Worm (Caenorhabditis elegans): Measurements from ENCODE around the gene str-27.

- TF ChIP-seq ztf-4 (tag; optimal IDR thresholded peaks at IDR 0.05) = no peak
- no peak for TF ChIP-seq aly-2 (tag; optimal IDR thresholded peaks at IDR 0.05)
- no peak for TF ChIP-seq ama-1 (optimal IDR thresholded peaks at IDR 0.05)
- TF ChIP-seq alr-1 (tag; optimal IDR thresholded peaks at IDR 0.05; ENCODE audit: borderline replicate concordance) = no peak
- no peak for TF ChIP-seq xbp-1 (tag; optimal IDR thresholded peaks at IDR 0.05)
- TF ChIP-seq unc-130 (tag; optimal IDR thresholded peaks at IDR 0.05) = no peak
- TF ChIP-seq snpc-4 (tag; optimal IDR thresholded peaks at IDR 0.05) = no peak
- TF ChIP-seq elt-3 (tag; optimal IDR thresholded peaks at IDR 0.05) = no peak
- TF ChIP-seq ceh-82 (tag; optimal IDR thresholded peaks at IDR 0.05) = no peak
- TF ChIP-seq nhr-76 (tag; optimal IDR thresholded peaks at IDR 0.05) = no peak
- no peak for TF ChIP-seq nhr-47 (tag; optimal IDR thresholded peaks at IDR 0.05)
- TF ChIP-seq lsy-2 (tag; optimal IDR thresholded peaks at IDR 0.05) = no peak
- TF ChIP-seq nhr-11 (tag; optimal IDR thresholded peaks at IDR 0.05) = no peak
- TF ChIP-seq nhr-28 (tag; optimal IDR thresholded peaks at IDR 0.05) = no peak
These were observed 22.0 kb upstream of the str-27 start for ce11 chrV:15757645-15758044.
